Fruit fly (Drosophila melanogaster) whole organism, embryonic: ENCODE results near the gene CG11279.

Experiments used
- Abd-B ChIP-seq: fragments of 200-800 bp; sonication (Bioruptor generic); optimal IDR thresholded peaks from 2 replicates; lab custom pipeline; 2018; ENCODE audit warnings: missing biosample characterization, mild to moderate bottlenecking, missing genetic modification characterization, moderate library complexity
- Adf1 ChIP-seq: fragments of 200-800 bp; sonication (Bioruptor generic); IDR thresholded peaks from 2 replicates; pipeline ENCODE4 v1.3.6; 2022; ENCODE audit warnings: missing biosample characterization, missing genetic modification characterization
- Bgb ChIP-seq: fragments of 200-800 bp; sonication (Bioruptor generic); IDR thresholded peaks from 2 replicates; pipeline ENCODE4 v1.3.6; 2022; ENCODE audit warnings: missing biosample characterization, missing genetic modification characterization; ENCODE audit not compliant: partially characterized antibody
- CG10267 ChIP-seq: fragments of 200-800 bp; sonication (Bioruptor generic); optimal IDR thresholded peaks from 2 replicates; lab custom pipeline; 2018; ENCODE audit warnings: missing biosample characterization, mild to moderate bottlenecking, missing genetic modification characterization, moderate library complexity
- CG11093 ChIP-seq: fragments of 200-800 bp; sonication (Bioruptor generic); IDR thresholded peaks from 3 replicates; pipeline ENCODE4 v1.3.6; 2022; ENCODE audit warnings: missing biosample characterization, missing genetic modification characterization
- CG1233 ChIP-seq: fragments of 200-800 bp; sonication (Bioruptor generic); optimal IDR thresholded peaks from 4 replicates; lab custom pipeline; 2018; ENCODE audit warnings: missing biosample characterization, mild to moderate bottlenecking, missing genetic modification characterization
- CG12744 ChIP-seq: fragments of 200-800 bp; sonication (Bioruptor generic); optimal IDR thresholded peaks from 2 replicates; lab custom pipeline; 2016; ENCODE audit warnings: missing biosample characterization, missing genetic modification characterization
- CG13123 ChIP-seq: fragments of 200-800 bp; sonication (Bioruptor generic); optimal IDR thresholded peaks from 2 replicates; lab custom pipeline; 2016; ENCODE audit warnings: missing biosample characterization, missing genetic modification characterization
- CG13287 ChIP-seq: fragments of 200-800 bp; sonication (Bioruptor generic); IDR thresholded peaks from 2 replicates; pipeline ENCODE4 v1.3.6; 2022; ENCODE audit warnings: missing biosample characterization, missing genetic modification characterization; ENCODE audit not compliant: partially characterized antibody
- CG13296 ChIP-seq: fragments of 200-800 bp; sonication (Bioruptor generic); optimal IDR thresholded peaks from 3 replicates; lab custom pipeline; 2018; ENCODE audit warnings: missing biosample characterization, mild to moderate bottlenecking, missing genetic modification characterization
- CG14014 ChIP-seq: fragments of 200-800 bp; sonication (Bioruptor generic); IDR thresholded peaks from 2 replicates; pipeline ENCODE4 v1.3.6; 2022; ENCODE audit warnings: missing biosample characterization, missing genetic modification characterization
- CG15269 ChIP-seq: fragments of 200-800 bp; sonication (Bioruptor generic); optimal IDR thresholded peaks from 2 replicates; lab custom pipeline; 2018; ENCODE audit warnings: missing biosample characterization, mild to moderate bottlenecking, missing genetic modification characterization, moderate library complexity
- CG15601 ChIP-seq: fragments of 200-800 bp; sonication (Bioruptor generic); optimal IDR thresholded peaks from 3 replicates; lab custom pipeline; 2019; ENCODE audit warnings: missing biosample characterization, mild to moderate bottlenecking, missing genetic modification characterization, moderate library complexity
- CG1647 ChIP-seq: fragments of 200-800 bp; sonication (Bioruptor generic); optimal IDR thresholded peaks from 3 replicates; lab custom pipeline; 2016; ENCODE audit warnings: missing biosample characterization, missing genetic modification characterization
- CG17385 ChIP-seq: fragments of 200-800 bp; sonication (Bioruptor generic); optimal IDR thresholded peaks from 3 replicates; lab custom pipeline; 2018; ENCODE audit warnings: missing biosample characterization, mild to moderate bottlenecking, missing genetic modification characterization
- CG1792 ChIP-seq: fragments of 200-800 bp; sonication (Bioruptor generic); optimal IDR thresholded peaks from 2 replicates; lab custom pipeline; 2016; ENCODE audit warnings: missing biosample characterization, missing genetic modification characterization
- CG18262 ChIP-seq: fragments of 200-800 bp; optimal IDR thresholded peaks from 3 replicates; lab custom pipeline; 2019; ENCODE audit warnings: missing biosample characterization, mild to moderate bottlenecking, missing genetic modification characterization, moderate library complexity
- CG30403 ChIP-seq: fragments of 200-800 bp; sonication (Bioruptor generic); optimal IDR thresholded peaks from 3 replicates; lab custom pipeline; 2016; ENCODE audit warnings: missing biosample characterization, missing genetic modification characterization
- CG30431 ChIP-seq: fragments of 200-800 bp; sonication (Bioruptor generic); optimal IDR thresholded peaks from 2 replicates; lab custom pipeline; 2017; ENCODE audit warnings: missing biosample characterization, missing genetic modification characterization
- CG3407 ChIP-seq: fragments of 200-800 bp; sonication (Bioruptor generic); optimal IDR thresholded peaks from 2 replicates; lab custom pipeline; 2018; ENCODE audit warnings: missing biosample characterization, mild to moderate bottlenecking, missing genetic modification characterization
- CG34376 ChIP-seq: fragments of 200-800 bp; sonication (Bioruptor generic); optimal IDR thresholded peaks from 2 replicates; lab custom pipeline; 2018; ENCODE audit warnings: missing biosample characterization, mild to moderate bottlenecking, missing genetic modification characterization
- CG7963 ChIP-seq: fragments of 200-800 bp; sonication (Bioruptor generic); IDR thresholded peaks from 3 replicates; pipeline ENCODE4 v1.3.6; 2022; ENCODE audit warnings: missing biosample characterization, missing genetic modification characterization; ENCODE audit not compliant: partially characterized antibody
- CG8944 ChIP-seq: fragments of 200-800 bp; sonication (Bioruptor generic); optimal IDR thresholded peaks from 3 replicates; lab custom pipeline; 2016; ENCODE audit warnings: missing biosample characterization, missing genetic modification characterization
- Chrac-16 ChIP-seq: fragments of 200-800 bp; sonication (Bioruptor generic); optimal IDR thresholded peaks from 3 replicates; lab custom pipeline; 2016; ENCODE audit warnings: missing biosample characterization, missing genetic modification characterization
- D19B ChIP-seq: fragments of 200-800 bp; sonication (Bioruptor generic); optimal IDR thresholded peaks from 2 replicates; lab custom pipeline; 2017; ENCODE audit warnings: missing biosample characterization, mild to moderate bottlenecking, missing genetic modification characterization
- Dbx ChIP-seq: fragments of 200-800 bp; sonication (Bioruptor generic); IDR thresholded peaks from 3 replicates; pipeline ENCODE4 v1.3.6; 2022; ENCODE audit warnings: missing biosample characterization, missing genetic modification characterization
- Dll ChIP-seq: fragments of 200-800 bp; sonication (Bioruptor generic); IDR thresholded peaks from 4 replicates; pipeline ENCODE4 v1.3.6; 2022; ENCODE audit warnings: missing biosample characterization, missing genetic modification characterization; ENCODE audit not compliant: partially characterized antibody
- HLH3B ChIP-seq: fragments of 200-800 bp; sonication (Bioruptor generic); IDR thresholded peaks from 2 replicates; pipeline ENCODE4 v1.3.6; 2022; ENCODE audit warnings: missing biosample characterization, missing genetic modification characterization
- Hand ChIP-seq: fragments of 200-800 bp; sonication (Bioruptor generic); optimal IDR thresholded peaks from 2 replicates; lab custom pipeline; 2017; ENCODE audit warnings: mild to moderate bottlenecking, missing biosample characterization, missing genetic modification reagents, missing genetic modification characterization
- Hr51 ChIP-seq, 2 experiments: fragments of 200-800 bp; sonication (Bioruptor generic); optimal IDR thresholded peaks; 2 replicates in 1 of 2; 3 replicates in 1 of 2; lab custom pipeline; 2016 to 2018; ENCODE audit warnings: missing biosample characterization in 2 of 2, missing genetic modification characterization in 2 of 2, mild to moderate bottlenecking in 1 of 2, moderate library complexity in 1 of 2
- Hsf ChIP-seq: fragments of 200-800 bp; sonication (Bioruptor generic); optimal IDR thresholded peaks from 3 replicates; lab custom pipeline; 2016; ENCODE audit warnings: missing biosample characterization, missing genetic modification characterization
- Myb ChIP-seq: fragments of 200-800 bp; sonication (Bioruptor generic); optimal IDR thresholded peaks from 2 replicates; lab custom pipeline; 2016; ENCODE audit warnings: missing biosample characterization, missing genetic modification characterization
- Rfx ChIP-seq: fragments of 200-800 bp; sonication (Bioruptor generic); IDR thresholded peaks from 2 replicates; pipeline ENCODE4 v1.3.6; 2022; ENCODE audit warnings: missing biosample characterization, missing genetic modification characterization
- aop ChIP-seq: fragments of 200-800 bp; sonication (Bioruptor generic); IDR thresholded peaks from 2 replicates; pipeline ENCODE4 v1.3.6; 2022; ENCODE audit warnings: missing biosample characterization, missing genetic modification characterization
- ash1 ChIP-seq: fragments of 200-800 bp; sonication (Bioruptor generic); optimal IDR thresholded peaks from 2 replicates; lab custom pipeline; 2018; ENCODE audit warnings: missing biosample characterization, mild to moderate bottlenecking, missing genetic modification characterization
- crol ChIP-seq: fragments of 200-800 bp; sonication (Bioruptor generic); IDR thresholded peaks from 2 replicates; pipeline ENCODE4 v1.3.6; 2022; ENCODE audit warnings: missing biosample characterization, missing genetic modification characterization
- dpn ChIP-seq, 2 experiments: fragments of 200-800 bp; sonication (Bioruptor generic); optimal IDR thresholded peaks; 3 replicates each; lab custom pipeline; 2016; ENCODE audit warnings: missing biosample characterization in 2 of 2, missing genetic modification characterization in 2 of 2
- ewg ChIP-seq: fragments of 200-800 bp; sonication (Bioruptor generic); optimal IDR thresholded peaks from 3 replicates; lab custom pipeline; 2017; ENCODE audit warnings: mild to moderate bottlenecking, missing biosample characterization, missing genetic modification reagents, missing genetic modification characterization
- fd3F ChIP-seq: fragments of 200-800 bp; sonication (Bioruptor generic); optimal IDR thresholded peaks from 2 replicates; lab custom pipeline; 2018; ENCODE audit warnings: missing biosample characterization, mild to moderate bottlenecking, missing genetic modification characterization, moderate library complexity
- hkb ChIP-seq, 2 experiments: fragments of 200-800 bp in 1 of 2; fragments of >200 bp in 1 of 2; sonication (Bioruptor generic) in 1 of 2; IDR thresholded peaks in 1 of 2; optimal IDR thresholded peaks in 1 of 2; 2 replicates each; pipeline versions ENCODE4 v1.3.6 to Lab custom; 2017 to 2022; ENCODE audit warnings: missing biosample characterization in 1 of 2, missing genetic modification characterization in 1 of 2
- lbe ChIP-seq: fragments of 200-800 bp; sonication (Bioruptor generic); optimal IDR thresholded peaks from 2 replicates; lab custom pipeline; 2016; ENCODE audit warnings: missing biosample characterization, mild to moderate bottlenecking, missing genetic modification characterization
- mam ChIP-seq: fragments of 200-800 bp; sonication (Bioruptor generic); optimal IDR thresholded peaks from 3 replicates; lab custom pipeline; 2016; ENCODE audit warnings: missing biosample characterization, missing genetic modification characterization
- prd ChIP-seq, 3 experiments: fragments of >200 bp in 2 of 3; fragments of 200-800 bp in 1 of 3; sonication (Bioruptor generic) in 1 of 3; optimal IDR thresholded peaks in 2 of 3; IDR thresholded peaks in 1 of 3; 2 replicates in 2 of 3; 3 replicates in 1 of 3; pipeline versions ENCODE4 v1.3.6 to Lab custom; 2017 to 2022; ENCODE audit warnings: missing biosample characterization in 1 of 3, missing genetic modification characterization in 1 of 3
- pum ChIP-seq: fragments of 200-800 bp; sonication (Bioruptor generic); optimal IDR thresholded peaks from 2 replicates; lab custom pipeline; 2016; ENCODE audit warnings: missing biosample characterization, missing genetic modification characterization
- scrt ChIP-seq: fragments of 200-800 bp; sonication (Bioruptor generic); optimal IDR thresholded peaks from 2 replicates; lab custom pipeline; 2018; ENCODE audit warnings: missing biosample characterization, mild to moderate bottlenecking, missing genetic modification characterization, moderate library complexity
- seq ChIP-seq: fragments of 200-800 bp; sonication (Bioruptor generic); IDR thresholded peaks from 2 replicates; pipeline ENCODE4 v1.3.6; 2022; ENCODE audit warnings: missing biosample characterization, missing genetic modification characterization
- sisA ChIP-seq: fragments of 200-800 bp; sonication (Bioruptor generic); IDR thresholded peaks from 2 replicates; pipeline ENCODE4 v1.3.6; 2022; ENCODE audit warnings: missing biosample characterization, missing genetic modification characterization
- stwl ChIP-seq: fragments of 200-800 bp; sonication (Bioruptor generic); optimal IDR thresholded peaks from 3 replicates; lab custom pipeline; 2018; ENCODE audit warnings: missing biosample characterization, mild to moderate bottlenecking, missing genetic modification characterization, moderate library complexity
- wek ChIP-seq: fragments of 200-800 bp; sonication (Bioruptor generic); optimal IDR thresholded peaks from 3 replicates; lab custom pipeline; 2018; ENCODE audit warnings: missing biosample characterization, mild to moderate bottlenecking, missing genetic modification characterization, moderate library complexity

The CG11279 gene

DNA sequence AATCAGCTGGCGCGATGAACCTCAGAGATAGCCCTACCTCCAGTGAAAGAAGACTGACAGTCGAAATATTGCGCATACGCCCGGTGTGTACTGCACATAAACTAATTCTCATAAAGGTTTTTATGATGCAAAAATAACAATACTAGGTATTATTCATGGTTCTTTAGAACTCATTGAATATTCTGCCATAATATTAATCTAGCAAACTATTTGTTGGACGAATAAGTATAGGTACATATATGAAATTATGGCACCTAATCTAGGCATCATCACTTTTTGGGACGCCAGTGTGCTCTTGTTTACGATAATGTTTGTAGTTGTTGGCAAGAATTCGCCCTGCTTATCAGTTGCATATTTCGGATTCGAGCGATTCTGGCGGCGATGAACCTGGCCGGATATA lies 25.1 kb upstream of the CG11279 start (continued):
- TF ChIP-seq Bgb (GFP tag; lab: Robert Waterston, UW) (no peak), CG1647 (GFP tag; lab: Kevin White, UChicago) (no peak), Hr51 (GFP tag; optimal IDR thresholded peaks at IDR 0.05; lab: Kevin White, UChicago) (peak in 1 of 2 experiments; percentile 46), stwl (no peak), HLH3B (GFP tag; lab: Robert Waterston, UW) (peak; percentile 44; the same call in 1 of the 2 replicates), CG18262 (peak; percentile 7), Myb (GFP tag; lab: Kevin White, UChicago) (peak; percentile 18), Rfx (GFP tag; lab: Robert Waterston, UW) (peak; percentile 40; the same call in 1 of the 2 replicates), aop (no peak), CG15601 (peak; percentile 52), Abd-B (no peak), lbe (peak; percentile 45), Dbx (GFP tag; lab: Robert Waterston, UW) (peak; percentile 22; the same call in 1 of the 3 replicates), CG10267 (tag; lab: Kevin White, UChicago) (no peak), CG1233 (peak; percentile 5), Dll (GFP tag; lab: Robert Waterston, UW) (no peak), fd3F (GFP tag; lab: Kevin White, UChicago) (no peak), ewg (GFP tag; lab: Kevin White, UChicago) (no peak), mam (peak; percentile 42), hkb (optimal IDR thresholded peaks at IDR 0.05; lab: Kevin White, UChicago) (no peak), hkb (GFP tag; IDR thresholded peaks at IDR 0.05; lab: Robert Waterston, UW) (peak; percentile 34; the same call in 1 of the 2 replicates), CG13296 (peak; percentile 44), CG13287 (GFP tag; lab: Robert Waterston, UW) (no peak), CG11093 (GFP tag; lab: Robert Waterston, UW) (no peak), CG12744 (GFP tag; lab: Kevin White, UChicago) (no peak), CG30403 (peak; percentile 20), Adf1 (GFP tag; lab: Robert Waterston, UW) (no peak), sisA (GFP tag; lab: Robert Waterston, UW) (no peak), CG1792 (GFP tag; lab: Kevin White, UChicago) (no peak), CG8944 (GFP tag; lab: Kevin White, UChicago) (no peak), CG34376 (GFP tag; lab: Kevin White, UChicago) (peak; percentile 42), Hand (GFP tag; lab: Kevin White, UChicago) (no peak), dpn (GFP tag; optimal IDR thresholded peaks at IDR 0.05; lab: Kevin White, UChicago) (peak; percentile 25 to 31), prd (optimal IDR thresholded peaks at IDR 0.05; lab: Kevin White, UChicago) (no peak), prd (GFP tag; IDR thresholded peaks at IDR 0.05; lab: Robert Waterston, UW) (0 out of 3 replicates have a peak, but pooled peaks have one; percentile 27), CG15269 (tag; lab: Kevin White, UChicago) (peak; percentile 53), CG13123 (no peak), crol (GFP tag; lab: Robert Waterston, UW) (no peak), scrt (GFP tag; lab: Kevin White, UChicago) (no peak), seq (GFP tag; lab: Robert Waterston, UW) (peak; percentile 20; the same call in 1 of the 2 replicates), D19B (GFP tag; lab: Kevin White, UChicago) (peak; percentile 13), CG7963 (GFP tag; lab: Robert Waterston, UW) (no peak), Hsf (GFP tag; lab: Kevin White, UChicago) (peak; percentile 24), pum (GFP tag; lab: Kevin White, UChicago) (no peak), Chrac-16 (GFP tag; lab: Kevin White, UChicago) (no peak), ash1 (no peak), CG30431 (GFP tag; lab: Kevin White, UChicago) (no peak), CG17385 (GFP tag; lab: Kevin White, UChicago) (peak; percentile 43), CG14014 (GFP tag; lab: Robert Waterston, UW) (0 out of 2 replicates have a peak, but pooled peaks have one; percentile 23), wek (GFP tag; lab: Kevin White, UChicago) (no peak), CG3407 (no peak)
